Worm (Caenorhabditis elegans) whole organism, midembryonic: ENCODE results near the gene lap-2.

Experiments used
- cog-1 ChIP-seq: sonication (generic microtip); optimal IDR thresholded peaks from 2 replicates; lab custom pipeline; 2016; ENCODE audit warnings: missing genetic modification characterization, missing compliant biosample characterization
- ztf-23 ChIP-seq: fragments of 200-800 bp; sonication (Bioruptor generic); IDR thresholded peaks from 2 replicates; pipeline ENCODE4 v1.3.6; 2022; ENCODE audit warnings: missing genetic modification reagents, missing genetic modification characterization, missing compliant biosample characterization
- ztf-29 ChIP-seq: fragments of 200-800 bp; sonication (Bioruptor generic); IDR thresholded peaks from 2 replicates; pipeline ENCODE4 v1.3.6; 2022; ENCODE audit warnings: missing genetic modification reagents, missing genetic modification characterization, missing compliant biosample characterization

DNA sequence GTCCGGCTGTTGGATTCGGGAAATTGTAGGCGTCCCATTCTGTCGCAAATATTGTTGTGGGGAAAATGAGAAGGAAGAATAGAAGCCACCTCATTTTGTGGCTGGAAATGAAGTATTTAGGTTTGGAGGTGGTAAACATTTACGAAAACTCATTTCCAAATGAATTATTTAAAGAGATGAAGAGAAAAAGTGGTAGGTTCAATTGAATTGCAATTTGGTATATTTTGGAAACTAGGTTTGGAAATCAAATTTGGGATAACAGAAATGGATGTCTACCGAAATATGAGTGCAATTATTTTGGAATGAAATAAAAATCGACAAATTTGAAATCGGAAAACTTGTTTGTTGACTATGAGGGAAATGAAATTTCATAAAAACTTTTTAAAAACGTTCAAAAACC, 34.7 kb upstream of the lap-2 start, which contains the start of gene F15B9.10:
- no peak for TF ChIP-seq cog-1 (tag; lab: Kevin White, UChicago)
- TF ChIP-seq ztf-23 (GFP tag; lab: Robert Waterston, UW), result no peak
- no peak for TF ChIP-seq ztf-29 (GFP tag; lab: Robert Waterston, UW)
